Fruit fly (Drosophila melanogaster) whole organism, wandering third instar larva: Measurements from ENCODE around the gene CG33267.

Source experiments
- CG32264 ChIP-seq: fragments of 200-800 bp; sonication (Bioruptor generic); optimal IDR thresholded peaks from 2 replicates; lab custom pipeline; 2016; ENCODE audit warnings: missing biosample characterization, missing genetic modification characterization
- CG9705 ChIP-seq: fragments of 200-800 bp; sonication (Bioruptor generic); optimal IDR thresholded peaks from 2 replicates; lab custom pipeline; 2018; ENCODE audit warnings: missing biosample characterization, mild to moderate bottlenecking, missing genetic modification characterization
- Dif ChIP-seq: fragments of 200-275, 200-300 bp; sonication (Bioruptor generic); optimal IDR thresholded peaks from 2 replicates; lab custom pipeline; 2018; ENCODE audit warnings: missing biosample characterization, missing genetic modification characterization; ENCODE audit not compliant: partially characterized antibody
- GATAd ChIP-seq: sonication (Bioruptor generic); optimal IDR thresholded peaks from 2 replicates; lab custom pipeline; 2016; ENCODE audit warnings: missing biosample characterization, missing genetic modification characterization
- HLH106 ChIP-seq: fragments of 200-800 bp; optimal IDR thresholded peaks from 3 replicates; lab custom pipeline; 2019; ENCODE audit warnings: missing biosample characterization, mild to moderate bottlenecking, missing genetic modification characterization, moderate library complexity
- Hnf4 ChIP-seq: fragments of 200-800 bp; sonication (Bioruptor generic); optimal IDR thresholded peaks from 2 replicates; lab custom pipeline; 2016; ENCODE audit warnings: missing biosample characterization, mild to moderate bottlenecking, missing genetic modification characterization
- Hr83 ChIP-seq: fragments of 200-300 bp; sonication (Bioruptor generic); optimal IDR thresholded peaks from 2 replicates; lab custom pipeline; 2016; ENCODE audit warnings: missing biosample characterization, mild to moderate bottlenecking, missing genetic modification characterization, moderate library complexity; ENCODE audit not compliant: poor library complexity, severe bottlenecking
- Jra ChIP-seq: sonication (Bioruptor generic); optimal IDR thresholded peaks from 2 replicates; lab custom pipeline; 2016; ENCODE audit warnings: missing biosample characterization, missing genetic modification characterization
- Mio ChIP-seq: sonication (Bioruptor generic); optimal IDR thresholded peaks from 2 replicates; lab custom pipeline; 2016; ENCODE audit warnings: missing biosample characterization, missing genetic modification characterization
- OdsH ChIP-seq: fragments of 200-800 bp; sonication (Bioruptor generic); optimal IDR thresholded peaks from 2 replicates; lab custom pipeline; 2016; ENCODE audit warnings: missing biosample characterization, mild to moderate bottlenecking, missing genetic modification characterization
- Rel ChIP-seq, 2 experiments: fragments of 200-800 bp; sonication (Bioruptor generic) in 1 of 2; optimal IDR thresholded peaks; 2 replicates in 1 of 2; 3 replicates in 1 of 2; lab custom pipeline; 2016 to 2019; ENCODE audit warnings: mild to moderate bottlenecking in 2 of 2, missing biosample characterization in 2 of 2, missing genetic modification characterization in 2 of 2, moderate library complexity in 1 of 2
- Sp1 ChIP-seq: fragments of 200-800 bp; sonication (Bioruptor generic); optimal IDR thresholded peaks from 3 replicates; lab custom pipeline; 2019; ENCODE audit warnings: missing biosample characterization, mild to moderate bottlenecking, missing genetic modification characterization, moderate library complexity
- Vsx2 ChIP-seq: fragments of 200-300, 225-300 bp; sonication (Bioruptor generic); optimal IDR thresholded peaks from 2 replicates; lab custom pipeline; 2018; ENCODE audit warnings: missing biosample characterization, missing genetic modification characterization; ENCODE audit not compliant: partially characterized antibody
- br ChIP-seq: fragments of 200-800 bp; sonication (Bioruptor generic); optimal IDR thresholded peaks from 2 replicates; lab custom pipeline; 2016; ENCODE audit warnings: missing biosample characterization, missing genetic modification characterization
- brk ChIP-seq: fragments of 200-800 bp; sonication (Bioruptor generic); optimal IDR thresholded peaks from 2 replicates; lab custom pipeline; 2016; ENCODE audit warnings: missing biosample characterization, mild to moderate bottlenecking, missing genetic modification characterization
- dmrt93B ChIP-seq: fragments of 200-800 bp; sonication (Bioruptor generic); optimal IDR thresholded peaks from 2 replicates; lab custom pipeline; 2018; ENCODE audit warnings: missing biosample characterization, mild to moderate bottlenecking, missing genetic modification characterization
- ey ChIP-seq: fragments of 200-800 bp; sonication (Bioruptor generic); optimal IDR thresholded peaks from 2 replicates; lab custom pipeline; 2016; ENCODE audit warnings: missing biosample characterization, missing genetic modification characterization
- foxo ChIP-seq, 2 experiments: fragments of 200-800 bp; sonication (Bioruptor generic); optimal IDR thresholded peaks; 2 replicates in 1 of 2; 3 replicates in 1 of 2; lab custom pipeline; 2016 to 2017; ENCODE audit warnings: missing biosample characterization in 2 of 2, missing genetic modification characterization in 2 of 2
- fru ChIP-seq: fragments of 200-800 bp; sonication (Bioruptor generic); optimal IDR thresholded peaks from 3 replicates; lab custom pipeline; 2016; ENCODE audit warnings: missing biosample characterization, mild to moderate bottlenecking, missing genetic modification characterization
- h ChIP-seq: fragments of 200-800 bp; sonication (Bioruptor generic); optimal IDR thresholded peaks from 3 replicates; lab custom pipeline; 2016; ENCODE audit warnings: missing biosample characterization, mild to moderate bottlenecking, missing genetic modification characterization
- jim ChIP-seq: fragments of 175-275, 200-325 bp; sonication (Bioruptor generic); optimal IDR thresholded peaks from 2 replicates; lab custom pipeline; 2016; ENCODE audit warnings: missing biosample characterization, mild to moderate bottlenecking, missing genetic modification characterization
- lola ChIP-seq: fragments of >200 bp; optimal IDR thresholded peaks from 2 replicates; lab custom pipeline; 2017; ENCODE audit warnings: missing biosample characterization, missing genetic modification characterization
- pan ChIP-seq: fragments of >200 bp; optimal IDR thresholded peaks from 2 replicates; lab custom pipeline; 2017
- psq ChIP-seq: fragments of 200-800 bp; sonication (Bioruptor generic); optimal IDR thresholded peaks from 3 replicates; lab custom pipeline; 2017; ENCODE audit warnings: missing biosample characterization, mild to moderate bottlenecking, missing genetic modification characterization, moderate library complexity
- rgr ChIP-seq: fragments of 200-800 bp; sonication (Bioruptor generic); optimal IDR thresholded peaks from 3 replicates; lab custom pipeline; 2016; ENCODE audit warnings: missing biosample characterization, mild to moderate bottlenecking, missing genetic modification characterization
- sv ChIP-seq: fragments of 200-800 bp; sonication (Bioruptor generic); optimal IDR thresholded peaks from 3 replicates; lab custom pipeline; 2016; ENCODE audit warnings: missing biosample characterization, missing genetic modification characterization
- tai ChIP-seq: sonication (Bioruptor generic); optimal IDR thresholded peaks from 2 replicates; lab custom pipeline; 2016; ENCODE audit warnings: missing biosample characterization, missing genetic modification characterization
- woc ChIP-seq: sonication (Bioruptor generic); optimal IDR thresholded peaks from 2 replicates; lab custom pipeline; 2016; ENCODE audit warnings: missing biosample characterization, mild to moderate bottlenecking, missing genetic modification characterization

The CG33267 gene

DNA sequence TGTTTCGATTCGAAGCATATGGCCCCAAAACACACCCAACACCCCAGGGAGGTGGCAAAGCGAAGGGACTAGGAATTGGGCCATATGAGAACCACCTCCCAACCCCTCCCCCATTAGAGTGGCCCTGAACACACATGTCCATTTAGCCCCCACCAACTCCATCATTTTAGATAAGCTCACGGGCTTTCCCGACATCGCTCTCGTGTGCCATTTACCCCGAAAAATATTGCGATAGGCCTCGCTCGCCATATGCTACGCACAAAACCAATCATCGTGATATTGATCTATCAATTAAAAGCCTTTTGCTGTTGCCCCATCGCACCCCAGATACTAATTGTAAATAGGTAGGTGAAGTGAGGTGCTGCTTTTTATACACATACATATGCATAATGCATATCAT, 33.9 kb upstream of the CG33267 start:
- no peak for TF ChIP-seq Mio (GFP tag; lab: Kevin White, UChicago)
- no peak for TF ChIP-seq Hr83
- TF ChIP-seq Rel (GFP tag; optimal IDR thresholded peaks at IDR 0.05; lab: Kevin White, UChicago): no peak
- TF ChIP-seq Rel (tag; optimal IDR thresholded peaks at IDR 0.05; lab: Kevin White, UChicago): peak; percentile 92
- TF ChIP-seq fru (GFP tag; lab: Kevin White, UChicago): no peak
- TF ChIP-seq dmrt93B (GFP tag; lab: Kevin White, UChicago): no peak
- no peak for TF ChIP-seq CG9705 (GFP tag; lab: Kevin White, UChicago)
- no peak for TF ChIP-seq pan (lab: Kevin White, UChicago)

- peak; percentile 62 for TF ChIP-seq fru (GFP tag; lab: Kevin White, UChicago)
- TF ChIP-seq Rel (GFP tag; optimal IDR thresholded peaks at IDR 0.05; lab: Kevin White, UChicago): no peak
- TF ChIP-seq Rel (tag; optimal IDR thresholded peaks at IDR 0.05; lab: Kevin White, UChicago): peak; percentile 65
- no peak for TF ChIP-seq CG32264
- TF ChIP-seq h (GFP tag; lab: Kevin White, UChicago): peak; percentile 18
These were observed 33.0 kb upstream of the CG33267 start for dm6 chr3L:11531300-11531699.

- no peak for TF ChIP-seq fru (GFP tag; lab: Kevin White, UChicago)
- no peak for TF ChIP-seq OdsH (GFP tag; lab: Kevin White, UChicago)
- TF ChIP-seq Jra (GFP tag; lab: Kevin White, UChicago): no peak
- TF ChIP-seq lola (GFP tag; lab: Kevin White, UChicago): no peak
- TF ChIP-seq sv (GFP tag; lab: Kevin White, UChicago): no peak
- TF ChIP-seq ey: no peak
- TF ChIP-seq GATAd (GFP tag; lab: Kevin White, UChicago): no peak
- no peak for TF ChIP-seq jim (GFP tag; lab: Kevin White, UChicago)
- TF ChIP-seq Vsx2: no peak
These were observed 32.1 kb upstream of the CG33267 start for dm6 chr3L:11531994-11532732.

DNA sequence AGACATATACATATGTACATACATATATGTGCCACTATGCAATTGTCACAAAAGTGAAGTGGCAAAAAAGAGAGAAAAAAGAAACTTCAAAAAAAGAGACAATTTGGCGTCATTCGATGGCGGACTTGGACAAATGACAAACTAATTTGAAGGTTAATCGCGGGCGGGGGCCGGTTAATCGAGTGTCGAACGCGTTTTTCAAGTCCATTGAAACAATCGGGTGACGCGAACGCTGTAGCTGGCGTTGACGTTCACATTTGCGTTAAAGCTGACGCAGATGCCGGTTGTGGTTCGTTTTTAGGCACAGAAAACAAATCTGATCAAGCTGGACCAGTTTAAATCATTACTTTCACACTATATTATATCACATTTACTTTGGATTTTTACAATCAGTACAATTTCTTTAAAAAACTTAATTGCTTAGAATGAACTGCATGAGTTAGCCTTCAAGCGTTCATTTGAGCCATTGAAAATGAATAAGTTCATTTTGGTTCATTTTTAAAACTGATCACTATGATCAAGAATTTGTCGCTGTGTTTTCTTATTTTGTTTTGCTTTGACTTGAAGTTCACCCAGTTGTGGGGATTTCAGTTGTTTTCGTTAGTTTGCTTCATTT, 30.5 kb upstream of the CG33267 start:
- TF ChIP-seq tai (GFP tag; lab: Kevin White, UChicago) (peak; percentile 33), dmrt93B (GFP tag; lab: Kevin White, UChicago) (peak; percentile 11), Dif (GFP tag; lab: Kevin White, UChicago) (no peak), rgr (GFP tag; lab: Kevin White, UChicago) (peak; percentile 19), Hnf4 (peak; percentile 3), fru (GFP tag; lab: Kevin White, UChicago) (peak; percentile 71), br (GFP tag; lab: Kevin White, UChicago) (peak; percentile 55), sv (GFP tag; lab: Kevin White, UChicago) (peak; percentile 50), HLH106 (tag; lab: Kevin White, UChicago) (peak; percentile 62), CG32264 (no peak), brk (no peak), woc (GFP tag; lab: Kevin White, UChicago) (no peak), OdsH (GFP tag; lab: Kevin White, UChicago) (peak; percentile 55), lola (GFP tag; lab: Kevin White, UChicago) (no peak), ey (peak; percentile 49), psq (peak; percentile 66), Sp1 (GFP tag; lab: Kevin White, UChicago) (peak; percentile 54), foxo (GFP tag; optimal IDR thresholded peaks at IDR 0.05; lab: Kevin White, UChicago) (peak in 1 of 2 experiments; percentile 47)
- TF ChIP-seq, all 38 proteins: peak for 13
